Worm (Caenorhabditis elegans): ENCODE results near the gene sdz-4.
"Not testable (repeated sequence)": the region's sequence is repeated elsewhere in the genome, so short reads cannot be mapped to it uniquely, and the experiment has no call there.

The sdz-4 gene

DNA sequence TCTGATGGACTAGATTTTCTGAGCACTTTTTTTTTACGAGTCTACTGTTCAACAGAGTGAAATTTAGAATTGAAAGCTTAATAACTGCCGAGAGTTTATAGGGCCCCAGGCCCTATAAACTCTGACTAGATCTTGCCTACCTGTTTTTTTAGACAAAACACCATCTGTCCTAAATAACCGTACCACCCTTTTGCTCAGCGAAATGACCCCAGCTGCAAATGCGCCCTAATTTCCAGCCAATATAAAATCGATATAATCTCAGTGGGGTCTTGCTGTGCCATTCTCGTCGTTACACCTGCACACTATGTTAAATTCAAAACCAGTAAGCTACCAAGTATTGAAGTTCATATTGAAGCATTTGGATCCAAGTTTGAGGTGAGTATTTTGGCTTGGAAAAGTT lies 15.3 kb downstream of the sdz-4 start, which contains the start of gene fbxc-14:
Gene fbxc-14, plus strand, starts transcription at position 301 of the 400 bp plus-strand sequence.
- TF ChIP-seq egl-27 (tag; optimal IDR thresholded peaks at IDR 0.05) (no peak), ceh-9 (tag; optimal IDR thresholded peaks at IDR 0.05) (no peak), snpc-4 (tag; optimal IDR thresholded peaks at IDR 0.05) (no peak), jun-1 (tag; optimal IDR thresholded peaks at IDR 0.05) (no peak)

DNA sequence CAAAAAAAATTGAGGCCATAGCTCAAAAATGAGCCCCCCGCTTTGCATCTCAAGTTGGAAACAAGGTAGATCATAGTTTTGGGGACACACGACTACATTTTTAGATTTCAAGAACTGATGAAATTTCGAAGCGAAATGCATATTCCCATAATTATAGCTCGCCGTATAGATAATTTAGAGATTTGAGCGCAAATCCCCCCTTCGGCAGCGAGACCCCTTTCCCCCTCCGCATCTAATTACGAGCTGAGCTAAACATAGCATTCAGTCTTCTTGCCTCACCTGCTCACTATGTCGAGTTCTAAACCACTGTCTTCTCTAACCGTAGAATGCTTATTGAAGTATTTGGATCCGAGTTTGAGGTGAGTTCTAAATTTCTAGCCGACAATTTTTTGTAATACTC lies 20.4 kb downstream of the sdz-4 start, which contains the start of the genes fbxc-17 and fbxc-15:
Gene fbxc-17, minus strand, starts transcription at position 101 of the 400 bp plus-strand sequence.
Gene fbxc-15, plus strand, starts transcription at position 289 of the 400 bp plus-strand sequence.
- TF ChIP-seq sea-2 (GFP tag; optimal IDR thresholded peaks at IDR 0.05), result no peak
- no peak for TF ChIP-seq nhr-77 (tag; optimal IDR thresholded peaks at IDR 0.05)
- no peak for TF ChIP-seq pha-4 (tag; optimal IDR thresholded peaks at IDR 0.05)
- no peak for TF ChIP-seq egl-27 (tag; optimal IDR thresholded peaks at IDR 0.05)
- no peak for TF ChIP-seq jun-1 (tag; optimal IDR thresholded peaks at IDR 0.05)
- no peak for TF ChIP-seq lsy-12 (tag; optimal IDR thresholded peaks at IDR 0.05)
- TF ChIP-seq pqm-1 (tag; optimal IDR thresholded peaks at IDR 0.05), result no peak
- TF ChIP-seq nhr-12 (tag; optimal IDR thresholded peaks at IDR 0.05), result no peak
- no peak for TF ChIP-seq ZK546.5 (tag; optimal IDR thresholded peaks at IDR 0.05)
- TF ChIP-seq ceh-16 (tag; optimal IDR thresholded peaks at IDR 0.05), result no peak
- no peak for TF ChIP-seq ceh-9 (tag; optimal IDR thresholded peaks at IDR 0.05)
- TF ChIP-seq ztf-11 (tag; optimal IDR thresholded peaks at IDR 0.05), result no peak
- TF ChIP-seq ceh-82 (tag; optimal IDR thresholded peaks at IDR 0.05), result no peak
- no peak for TF ChIP-seq aly-2 (tag; optimal IDR thresholded peaks at IDR 0.05)
- TF ChIP-seq mml-1 (tag; optimal IDR thresholded peaks at IDR 0.05), result no peak
- no peak for TF ChIP-seq elt-2 (tag; optimal IDR thresholded peaks at IDR 0.05)
- no peak for TF ChIP-seq elt-3 (tag; optimal IDR thresholded peaks at IDR 0.05)
- TF ChIP-seq daf-12 (tag; optimal IDR thresholded peaks at IDR 0.05), result no peak

DNA sequence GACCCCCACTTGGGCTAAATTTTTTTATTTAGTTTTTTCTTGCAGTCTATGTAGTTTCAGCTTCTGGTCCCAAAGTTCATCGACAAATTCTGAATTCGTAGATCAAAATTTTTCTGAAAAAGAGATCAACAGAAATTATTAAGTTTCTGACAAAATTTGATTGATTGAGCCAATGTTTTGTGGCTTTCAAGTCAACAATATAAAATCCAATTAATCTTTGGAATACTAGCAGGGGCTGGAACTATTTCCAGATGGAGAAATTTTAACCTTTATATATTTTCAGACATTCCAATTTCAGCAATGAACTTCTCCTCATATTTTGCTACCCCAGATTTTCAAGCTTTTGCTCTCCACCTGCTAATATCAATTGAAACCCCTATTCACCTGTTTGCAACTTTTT lies 24.1 kb downstream of the sdz-4 start, which contains the start of gene srh-274:
Gene srh-274, plus strand, starts transcription at position 301 of the 400 bp plus-strand sequence.
- TF ChIP-seq ZK546.5 (tag; optimal IDR thresholded peaks at IDR 0.05) (no peak), nhr-77 (tag; optimal IDR thresholded peaks at IDR 0.05) (no peak), nhr-76 (tag; optimal IDR thresholded peaks at IDR 0.05) (no peak), nfya-1 (tag; optimal IDR thresholded peaks at IDR 0.05; ENCODE audit: insufficient read depth) (no peak), pha-4 (tag; optimal IDR thresholded peaks at IDR 0.05) (no peak), egl-27 (tag; optimal IDR thresholded peaks at IDR 0.05) (no peak), elt-1 (tag; optimal IDR thresholded peaks at IDR 0.05) (no peak), lin-15B (tag; optimal IDR thresholded peaks at IDR 0.05) (no peak), skn-1 (tag; optimal IDR thresholded peaks at IDR 0.05) (no peak), tbx-2 (tag; optimal IDR thresholded peaks at IDR 0.05) (no peak), nhr-67 (tag; optimal IDR thresholded peaks at IDR 0.05) (no peak), aly-2 (tag; optimal IDR thresholded peaks at IDR 0.05) (no peak), nhr-25 (tag; optimal IDR thresholded peaks at IDR 0.05) (no peak), zag-1 (tag; optimal IDR thresholded peaks at IDR 0.05) (no peak), unc-62 (GFP tag; optimal IDR thresholded peaks at IDR 0.05) (no peak), jun-1 (tag; optimal IDR thresholded peaks at IDR 0.05) (no peak), unc-39 (tag; optimal IDR thresholded peaks at IDR 0.05) (no peak), ceh-82 (tag; optimal IDR thresholded peaks at IDR 0.05) (no peak), nhr-11 (tag; optimal IDR thresholded peaks at IDR 0.05) (no peak)

DNA sequence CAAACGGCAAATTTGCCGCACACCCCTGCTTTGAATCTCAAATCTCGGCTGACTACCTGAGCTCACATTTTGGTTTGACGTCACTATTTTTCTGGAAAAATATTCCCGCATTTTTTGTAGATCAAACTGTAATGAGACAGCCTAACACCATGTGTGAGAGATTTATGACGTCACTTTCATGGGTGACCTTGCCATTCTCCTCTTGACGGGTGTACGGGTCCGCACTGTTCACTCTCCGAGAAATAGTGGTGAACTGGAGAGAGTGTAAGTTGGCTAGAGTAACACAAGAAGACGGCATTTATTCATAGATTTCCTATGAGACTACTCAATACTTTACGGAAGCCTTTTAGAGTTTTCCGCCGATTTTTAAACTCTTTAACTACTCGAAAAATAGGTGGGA lies 27.0 kb downstream of the sdz-4 start, which contains the start of gene fbxc-40:
Gene fbxc-40, plus strand, starts transcription at position 301 of the 400 bp plus-strand sequence.
- TF ChIP-seq fkh-10 (GFP tag; optimal IDR thresholded peaks at IDR 0.05); nhr-237 (tag; optimal IDR thresholded peaks at IDR 0.05); hmg-11 (tag; optimal IDR thresholded peaks at IDR 0.05): not testable (repeated sequence)

DNA sequence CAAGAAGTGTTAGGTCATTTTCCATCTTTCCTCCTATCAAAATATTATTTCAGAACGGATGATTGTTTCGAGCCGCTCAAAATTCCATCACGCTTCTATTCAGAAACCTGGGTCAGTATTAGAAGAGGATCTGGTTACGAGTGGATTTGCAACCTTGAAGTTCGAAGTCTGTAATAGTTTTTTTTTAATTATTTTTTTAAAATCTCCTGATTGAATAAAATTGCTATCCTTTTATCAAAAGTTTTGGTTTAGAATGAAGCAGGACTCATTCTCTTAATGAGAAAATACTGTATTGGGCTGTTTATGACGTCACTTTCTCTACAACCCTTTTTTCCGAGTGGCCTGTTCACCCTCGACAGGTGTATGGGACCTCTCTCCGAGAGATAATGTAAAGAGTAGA lies 29.7 kb downstream of the sdz-4 start, which contains the start of gene fbxc-39:
Gene fbxc-39, plus strand, starts transcription at position 301 of the 400 bp plus-strand sequence.
- TF ChIP-seq mdl-1 (tag; optimal IDR thresholded peaks at IDR 0.05), result no peak
- TF ChIP-seq jun-1 (tag; optimal IDR thresholded peaks at IDR 0.05), result no peak
- no peak for TF ChIP-seq unc-39 (tag; optimal IDR thresholded peaks at IDR 0.05)
- TF ChIP-seq nhr-77 (tag; optimal IDR thresholded peaks at IDR 0.05), result no peak
- TF ChIP-seq fkh-10 (GFP tag; optimal IDR thresholded peaks at IDR 0.05), result no peak
- TF ChIP-seq sea-2 (GFP tag; optimal IDR thresholded peaks at IDR 0.05), result no peak
- TF ChIP-seq skn-1 (tag; optimal IDR thresholded peaks at IDR 0.05), result no peak
- TF ChIP-seq lsy-12 (tag; optimal IDR thresholded peaks at IDR 0.05), result no peak
- TF ChIP-seq lin-39 (tag; optimal IDR thresholded peaks at IDR 0.05), result no peak
- TF ChIP-seq ceh-9 (tag; optimal IDR thresholded peaks at IDR 0.05), result no peak
- TF ChIP-seq ceh-28 (tag; optimal IDR thresholded peaks at IDR 0.05), result no peak
- no peak for TF ChIP-seq egl-5 (tag; optimal IDR thresholded peaks at IDR 0.05)
- no peak for TF ChIP-seq ceh-82 (tag; optimal IDR thresholded peaks at IDR 0.05)
- no peak for TF ChIP-seq ztf-11 (tag; optimal IDR thresholded peaks at IDR 0.05)
- TF ChIP-seq aly-2 (tag; optimal IDR thresholded peaks at IDR 0.05), result no peak
- TF ChIP-seq nhr-237 (tag; optimal IDR thresholded peaks at IDR 0.05), result no peak

Measured in whole organism, L3 larva.